Fruit fly (Drosophila melanogaster) whole organism, embryonic: ENCODE data around the gene CG12560.

ENCODE experiments used
- Ada2b ChIP-seq: fragments of 200-800 bp; sonication (Bioruptor generic); IDR thresholded peaks from 2 replicates; pipeline ENCODE4 v1.3.6; 2022; ENCODE audit warnings: missing biosample characterization, missing genetic modification characterization
- Atf6 ChIP-seq: fragments of 200-800 bp; sonication (Bioruptor generic); IDR thresholded peaks from 2 replicates; pipeline ENCODE4 v1.3.6; 2022; ENCODE audit warnings: missing biosample characterization, missing genetic modification characterization
- B-H2 ChIP-seq: fragments of 200-800 bp; sonication (Bioruptor generic); optimal IDR thresholded peaks from 2 replicates; lab custom pipeline; 2018; ENCODE audit warnings: missing biosample characterization, mild to moderate bottlenecking, missing genetic modification characterization
- CG10267 ChIP-seq: fragments of 200-800 bp; sonication (Bioruptor generic); optimal IDR thresholded peaks from 2 replicates; lab custom pipeline; 2018; ENCODE audit warnings: missing biosample characterization, mild to moderate bottlenecking, missing genetic modification characterization, moderate library complexity
- CG12236 ChIP-seq: fragments of 200-800 bp; sonication (Bioruptor generic); optimal IDR thresholded peaks from 2 replicates; lab custom pipeline; 2016; ENCODE audit warnings: missing biosample characterization, missing genetic modification characterization
- CG1233 ChIP-seq: fragments of 200-800 bp; sonication (Bioruptor generic); optimal IDR thresholded peaks from 4 replicates; lab custom pipeline; 2018; ENCODE audit warnings: missing biosample characterization, mild to moderate bottlenecking, missing genetic modification characterization
- CG13287 ChIP-seq: fragments of 200-800 bp; sonication (Bioruptor generic); IDR thresholded peaks from 2 replicates; pipeline ENCODE4 v1.3.6; 2022; ENCODE audit warnings: missing biosample characterization, missing genetic modification characterization; ENCODE audit not compliant: partially characterized antibody
- CG13424 ChIP-seq: fragments of 200-800 bp; sonication (Bioruptor generic); optimal IDR thresholded peaks from 2 replicates; lab custom pipeline; 2019; ENCODE audit warnings: missing biosample characterization, mild to moderate bottlenecking, missing genetic modification characterization, moderate library complexity
- CG14860 ChIP-seq: fragments of 200-800 bp; sonication (Bioruptor generic); IDR thresholded peaks from 3 replicates; pipeline ENCODE4 v1.3.6; 2022; ENCODE audit warnings: missing biosample characterization, missing genetic modification characterization; ENCODE audit not compliant: partially characterized antibody
- CG1603 ChIP-seq: fragments of 200-800 bp; sonication (Bioruptor generic); optimal IDR thresholded peaks from 2 replicates; lab custom pipeline; 2019; ENCODE audit warnings: missing biosample characterization, mild to moderate bottlenecking, missing genetic modification characterization, moderate library complexity
- CG16813 ChIP-seq: fragments of 200-800 bp; sonication (Bioruptor generic); IDR thresholded peaks from 3 replicates; pipeline ENCODE4 v1.3.6; 2022; ENCODE audit warnings: missing biosample characterization, missing genetic modification characterization; ENCODE audit not compliant: partially characterized antibody
- CG17186 ChIP-seq: fragments of 200-800 bp; sonication (Bioruptor generic); optimal IDR thresholded peaks from 3 replicates; lab custom pipeline; 2017; ENCODE audit warnings: missing biosample characterization, missing genetic modification reagents, missing genetic modification characterization
- CG17361 ChIP-seq: fragments of 200-800 bp; sonication (Bioruptor generic); IDR thresholded peaks from 3 replicates; pipeline ENCODE4 v1.3.6; 2022; ENCODE audit warnings: missing biosample characterization, missing genetic modification characterization
- CG17829 ChIP-seq: fragments of 200-800 bp; optimal IDR thresholded peaks from 2 replicates; lab custom pipeline; 2019; ENCODE audit warnings: missing biosample characterization, mild to moderate bottlenecking, missing genetic modification characterization, moderate library complexity
- CG2116 ChIP-seq: fragments of 200-800 bp; sonication (Bioruptor generic); optimal IDR thresholded peaks from 3 replicates; lab custom pipeline; 2018; ENCODE audit warnings: missing biosample characterization, mild to moderate bottlenecking, missing genetic modification characterization
- CG2712 ChIP-seq: fragments of 200-800 bp; optimal IDR thresholded peaks from 3 replicates; lab custom pipeline; 2019; ENCODE audit warnings: missing biosample characterization, mild to moderate bottlenecking, missing genetic modification characterization, moderate library complexity
- CG32772 ChIP-seq: fragments of 200-800 bp; sonication (Bioruptor generic); IDR thresholded peaks from 2 replicates; pipeline ENCODE4 v1.3.6; 2022; ENCODE audit warnings: missing biosample characterization, missing genetic modification characterization
- CG5245 ChIP-seq: fragments of 200-800 bp; sonication (Bioruptor generic); optimal IDR thresholded peaks from 3 replicates; lab custom pipeline; 2016; ENCODE audit warnings: missing biosample characterization, missing genetic modification characterization
- CG7987 ChIP-seq: fragments of 200-800 bp; sonication (Bioruptor generic); optimal IDR thresholded peaks from 2 replicates; lab custom pipeline; 2018; ENCODE audit warnings: missing biosample characterization, mild to moderate bottlenecking, missing genetic modification characterization, moderate library complexity
- CG8281 ChIP-seq: fragments of 200-800 bp; sonication (Bioruptor generic); optimal IDR thresholded peaks from 2 replicates; lab custom pipeline; 2018; ENCODE audit warnings: missing biosample characterization, mild to moderate bottlenecking, missing genetic modification characterization, moderate library complexity
- CG8924 ChIP-seq: fragments of 200-800 bp; optimal IDR thresholded peaks from 3 replicates; lab custom pipeline; 2019; ENCODE audit warnings: missing biosample characterization, mild to moderate bottlenecking, missing genetic modification characterization, moderate library complexity
- CoRest ChIP-seq: fragments of 200-800 bp; sonication (Bioruptor generic); optimal IDR thresholded peaks from 3 replicates; lab custom pipeline; 2018; ENCODE audit warnings: missing biosample characterization, mild to moderate bottlenecking, missing genetic modification characterization, moderate library complexity
- CrebB ChIP-seq: fragments of 200-800 bp; sonication (Bioruptor generic); optimal IDR thresholded peaks from 3 replicates; lab custom pipeline; 2018; ENCODE audit warnings: missing biosample characterization, mild to moderate bottlenecking, missing genetic modification characterization
- H2.0 ChIP-seq: fragments of 200-800 bp; sonication (Bioruptor generic); IDR thresholded peaks from 2 replicates; pipeline ENCODE4 v1.3.6; 2022; ENCODE audit warnings: missing biosample characterization, missing genetic modification characterization
- Hey ChIP-seq: fragments of 200-800 bp; sonication (Bioruptor generic); optimal IDR thresholded peaks from 3 replicates; lab custom pipeline; 2018; ENCODE audit warnings: missing biosample characterization, mild to moderate bottlenecking, missing genetic modification characterization
- Jarid2 ChIP-seq: fragments of 200-800 bp; sonication (Bioruptor generic); optimal IDR thresholded peaks from 3 replicates; lab custom pipeline; 2017; ENCODE audit warnings: mild to moderate bottlenecking, missing biosample characterization, missing genetic modification reagents, missing genetic modification characterization
- Mad ChIP-seq: fragments of 200-800 bp; sonication (Bioruptor generic); optimal IDR thresholded peaks from 2 replicates; lab custom pipeline; 2016; ENCODE audit warnings: missing biosample characterization, missing genetic modification characterization
- Myb ChIP-seq: fragments of 200-800 bp; sonication (Bioruptor generic); optimal IDR thresholded peaks from 2 replicates; lab custom pipeline; 2016; ENCODE audit warnings: missing biosample characterization, missing genetic modification characterization
- Ptx1 ChIP-seq: fragments of 200-800 bp; sonication (Bioruptor generic); IDR thresholded peaks from 2 replicates; pipeline ENCODE4 v1.3.6; 2022; ENCODE audit warnings: missing biosample characterization, missing genetic modification characterization
- Trl ChIP-seq, 3 experiments: fragments of >200 bp in 2 of 3; fragments of 200-800 bp in 1 of 3; sonication (Bioruptor generic) in 1 of 3; optimal IDR thresholded peaks; 2 replicates in 1 of 3; 3 replicates in 2 of 3; lab custom pipeline; 2016 to 2017; ENCODE audit warnings: missing biosample characterization in 1 of 3, missing genetic modification characterization in 1 of 3
- abd-A ChIP-seq: fragments of 200-800 bp; sonication (Bioruptor generic); optimal IDR thresholded peaks from 3 replicates; lab custom pipeline; 2019; ENCODE audit warnings: missing biosample characterization, mild to moderate bottlenecking, missing genetic modification characterization, moderate library complexity
- ato ChIP-seq: fragments of 200-800 bp; sonication (Bioruptor generic); IDR thresholded peaks from 2 replicates; pipeline ENCODE4 v1.3.6; 2022; ENCODE audit warnings: missing biosample characterization, missing genetic modification characterization; ENCODE audit not compliant: partially characterized antibody
- bab2 ChIP-seq: fragments of 200-800 bp; sonication (Bioruptor generic); optimal IDR thresholded peaks from 2 replicates; lab custom pipeline; 2016; ENCODE audit warnings: missing biosample characterization, missing genetic modification characterization
- cg ChIP-seq: fragments of 200-800 bp; sonication (Bioruptor generic); optimal IDR thresholded peaks from 3 replicates; lab custom pipeline; 2019; ENCODE audit warnings: missing biosample characterization, mild to moderate bottlenecking, missing genetic modification characterization, moderate library complexity
- ci ChIP-seq: fragments of 200-800 bp; sonication (Bioruptor generic); IDR thresholded peaks from 3 replicates; pipeline ENCODE4 v1.3.6; 2022; ENCODE audit warnings: missing biosample characterization, missing genetic modification characterization
- crol ChIP-seq: fragments of 200-800 bp; sonication (Bioruptor generic); IDR thresholded peaks from 2 replicates; pipeline ENCODE4 v1.3.6; 2022; ENCODE audit warnings: missing biosample characterization, missing genetic modification characterization
- crp ChIP-seq, 2 experiments: fragments of 200-800 bp; sonication (Bioruptor generic); optimal IDR thresholded peaks; 2 replicates in 1 of 2; 3 replicates in 1 of 2; lab custom pipeline; 2017; ENCODE audit warnings: missing biosample characterization in 2 of 2, missing genetic modification characterization in 2 of 2, mild to moderate bottlenecking in 1 of 2, moderate library complexity in 1 of 2
- dmrt99B ChIP-seq: fragments of 200-800 bp; sonication (Bioruptor generic); optimal IDR thresholded peaks from 2 replicates; lab custom pipeline; 2018; ENCODE audit warnings: missing biosample characterization, mild to moderate bottlenecking, missing genetic modification characterization, moderate library complexity
- exex ChIP-seq: fragments of 200-800 bp; sonication (Bioruptor generic); optimal IDR thresholded peaks from 4 replicates; lab custom pipeline; 2018; ENCODE audit warnings: missing biosample characterization, mild to moderate bottlenecking, missing genetic modification characterization, moderate library complexity
- mirr ChIP-seq: fragments of 200-800 bp; sonication (Bioruptor generic); optimal IDR thresholded peaks from 3 replicates; lab custom pipeline; 2018; ENCODE audit warnings: missing biosample characterization, mild to moderate bottlenecking, missing genetic modification characterization
- mld ChIP-seq: fragments of 200-800 bp; sonication (Bioruptor generic); IDR thresholded peaks from 3 replicates; pipeline ENCODE4 v1.3.6; 2022; ENCODE audit warnings: missing biosample characterization, missing genetic modification characterization; ENCODE audit not compliant: partially characterized antibody
- phol ChIP-seq: fragments of 200-800 bp; sonication (Bioruptor generic); optimal IDR thresholded peaks from 3 replicates; lab custom pipeline; 2018; ENCODE audit warnings: missing biosample characterization, mild to moderate bottlenecking, missing genetic modification characterization, moderate library complexity
- sens ChIP-seq: fragments of 200-800 bp; sonication (Bioruptor generic); peaks from one replicate; lab custom pipeline; 2016; ENCODE audit warnings: missing biosample characterization, missing genetic modification characterization
- stwl ChIP-seq: fragments of 200-800 bp; sonication (Bioruptor generic); optimal IDR thresholded peaks from 3 replicates; lab custom pipeline; 2018; ENCODE audit warnings: missing biosample characterization, mild to moderate bottlenecking, missing genetic modification characterization, moderate library complexity
- tin ChIP-seq: fragments of 200-800 bp; sonication (Bioruptor generic); optimal IDR thresholded peaks from 3 replicates; lab custom pipeline; 2016; ENCODE audit warnings: missing biosample characterization, missing genetic modification characterization
- toy ChIP-seq: fragments of 200-800 bp; sonication (Bioruptor generic); IDR thresholded peaks from 2 replicates; pipeline ENCODE4 v1.3.6; 2022; ENCODE audit warnings: missing biosample characterization, missing genetic modification characterization

Gene CG12560

dm6 chr2L:7984889-7985514 lies 24.3 kb downstream of the CG12560 start (continued):
- peak; percentile 33 for TF ChIP-seq phol
- peak; percentile 5 for TF ChIP-seq CG13424 (tag; lab: Kevin White, UChicago)
- TF ChIP-seq H2.0 (GFP tag; lab: Robert Waterston, UW), result no peak
- TF ChIP-seq CG5245 (GFP tag; lab: Kevin White, UChicago), result no peak
- no peak for TF ChIP-seq CG12236 (GFP tag; lab: Kevin White, UChicago)
- peak; percentile 50 for TF ChIP-seq bab2 (GFP tag; lab: Kevin White, UChicago)
- peak; percentile 71 for TF ChIP-seq CG16813
- TF ChIP-seq CG14860 (GFP tag; lab: Robert Waterston, UW), result peak; percentile 84
- TF ChIP-seq Ptx1, result peak; percentile 30; the same call in 1 of the 2 replicates
- peak; percentile 20 for TF ChIP-seq dmrt99B
- peak; percentile 53 for TF ChIP-seq tin (GFP tag; lab: Kevin White, UChicago)
- peak in 1 of 2 experiments; percentile 10 for TF ChIP-seq crp (GFP tag; optimal IDR thresholded peaks at IDR 0.05; lab: Kevin White, UChicago)
- peak; percentile 86 for TF ChIP-seq sens (GFP tag; lab: Kevin White, UChicago)
- peak; percentile 57; the same call in 2 of the 3 replicates for TF ChIP-seq mld (GFP tag; lab: Robert Waterston, UW)
- TF ChIP-seq ato (GFP tag; lab: Robert Waterston, UW), result peak; percentile 8; the same call in 1 of the 2 replicates
- peak; percentile 33; the same call in 1 of the 3 replicates for TF ChIP-seq CG17361 (GFP tag; lab: Robert Waterston, UW)
- TF ChIP-seq CG8281 (tag; lab: Kevin White, UChicago), result peak; percentile 92
- no peak for TF ChIP-seq toy (GFP tag; lab: Robert Waterston, UW)
- TF ChIP-seq crol (GFP tag; lab: Robert Waterston, UW), result no peak
- peak; percentile 13 for TF ChIP-seq CG1603 (tag; lab: Kevin White, UChicago)
- TF ChIP-seq CG1233, result no peak
- TF ChIP-seq Ada2b (GFP tag; lab: Robert Waterston, UW), result 0 out of 2 replicates have a peak, but pooled peaks have one; percentile 12
- 0 out of 2 replicates have a peak, but pooled peaks have one; percentile 9 for TF ChIP-seq CG32772
- TF ChIP-seq Myb (GFP tag; lab: Kevin White, UChicago), result no peak
- TF ChIP-seq Atf6 (GFP tag; lab: Robert Waterston, UW), result peak; percentile 38; the same call in 1 of the 2 replicates
- TF ChIP-seq CrebB (tag; lab: Kevin White, UChicago), result no peak
- TF ChIP-seq Jarid2 (GFP tag; lab: Kevin White, UChicago), result peak; percentile 21

dm6 chr2L:7984059-7984800 lies 25.0 kb downstream of the CG12560 start, which contains the start of gene Snoo:
Snoo (minus strand) TSS chr2L:7984196.
- TF ChIP-seq CG7987 (GFP tag; lab: Kevin White, UChicago) (peak; percentile 29), Hey (peak; percentile 8), CG13287 (GFP tag; lab: Robert Waterston, UW) (peak; percentile 64), cg (GFP tag; lab: Kevin White, UChicago) (peak; percentile 38), CoRest (tag; lab: Kevin White, UChicago) (no peak), Mad (GFP tag; lab: Kevin White, UChicago) (peak; percentile 22), Jarid2 (GFP tag; lab: Kevin White, UChicago) (peak; percentile 86), exex (peak; percentile 87), CG2712 (tag; lab: Kevin White, UChicago) (peak; percentile 7), mirr (peak; percentile 45), abd-A (tag; lab: Kevin White, UChicago) (peak; percentile 28), ci (GFP tag; lab: Robert Waterston, UW) (peak; percentile 72; the same call in 2 of the 3 replicates), CG17186 (peak; percentile 3), B-H2 (GFP tag; lab: Kevin White, UChicago) (peak; percentile 45), CG17829 (tag; lab: Kevin White, UChicago) (peak; percentile 24), CG8924 (tag; lab: Kevin White, UChicago) (peak; percentile 25), CG2116 (peak; percentile 35), CG10267 (tag; lab: Kevin White, UChicago) (peak; percentile 12), stwl (tag; lab: Kevin White, UChicago) (peak; percentile 64), Trl (optimal IDR thresholded peaks at IDR 0.05; lab: Kevin White, UChicago) (peak; percentile 90 to 94), Trl (GFP tag; optimal IDR thresholded peaks at IDR 0.05; lab: Kevin White, UChicago) (peak; percentile 71)
